Worm (Caenorhabditis elegans): Measurements from ENCODE around the gene fbxa-88.

DNA sequence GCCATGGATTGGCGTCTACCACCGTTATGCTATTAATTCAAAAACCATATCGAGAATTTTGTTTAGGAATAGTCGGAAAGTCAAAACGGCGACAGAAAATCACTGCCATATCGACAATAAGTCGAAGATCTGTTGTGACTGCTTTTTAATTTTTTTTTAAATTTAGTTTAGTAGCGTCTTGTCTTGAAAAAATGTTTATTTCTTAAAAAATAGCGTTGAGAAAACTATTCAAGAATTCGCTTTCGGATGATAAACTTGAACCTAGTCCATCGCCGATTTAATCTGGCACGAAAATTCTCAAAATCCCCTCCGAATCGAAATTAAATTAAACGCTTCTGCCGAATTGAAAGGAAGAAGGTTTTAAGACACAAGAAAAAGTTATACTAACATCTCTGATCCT is 49.2 kb upstream of the fbxa-88 start, which contains the start of gene srh-279:
- TF ChIP-seq him-1 (tag; optimal IDR thresholded peaks at IDR 0.05) (no peak), W03F9.2 (tag; optimal IDR thresholded peaks at IDR 0.05) (no peak)

All from whole organism, L4/young adult.